Worm (Caenorhabditis elegans) whole organism, L4 larva: ENCODE results near the gene C04E6.8.

ENCODE experiments used
- F10B5.3 ChIP-seq: sonication (generic microtip); optimal IDR thresholded peaks from 2 replicates; lab custom pipeline; 2016; ENCODE audit warnings: mild to moderate bottlenecking, missing genetic modification characterization, missing compliant biosample characterization
- F49E8.2 ChIP-seq: sonication (generic microtip); optimal IDR thresholded peaks from 2 replicates; lab custom pipeline; 2016; ENCODE audit warnings: missing compliant biosample characterization, mild to moderate bottlenecking, missing genetic modification characterization, borderline replicate concordance
- T20F7.1 ChIP-seq: fragments of 200-800 bp; sonication (Bioruptor generic); optimal IDR thresholded peaks from 2 replicates; lab custom pipeline; 2018; ENCODE audit warnings: mild to moderate bottlenecking, missing genetic modification characterization, missing compliant biosample characterization
- Y48G9A.11 ChIP-seq: fragments of 200-800 bp; sonication (Bioruptor generic); IDR thresholded peaks from 2 replicates; pipeline ENCODE4 v1.3.6; 2022; ENCODE audit warnings: missing genetic modification reagents, missing genetic modification characterization, missing compliant biosample characterization
- ZK337.2 ChIP-seq: fragments of 200-800 bp; sonication (Bioruptor generic); IDR thresholded peaks from 2 replicates; pipeline ENCODE4 v1.3.6; 2022; ENCODE audit warnings: missing genetic modification reagents, missing genetic modification characterization, missing compliant biosample characterization
- arid-1 ChIP-seq: fragments of 200-800 bp; sonication (Bioruptor generic); conservative IDR thresholded peaks from 2 replicates; pipeline ENCODE4 v1.3.6; 2022; ENCODE audit warnings: missing genetic modification reagents, missing genetic modification characterization, missing compliant biosample characterization
- attf-4 ChIP-seq: sonication (generic microtip); optimal IDR thresholded peaks from 3 replicates; lab custom pipeline; 2017; ENCODE audit warnings: missing biosample characterization, missing genetic modification characterization
- ceh-20 ChIP-seq: fragments of 200-800 bp; sonication (Bioruptor generic); IDR thresholded peaks from 2 replicates; pipeline ENCODE4 v1.3.6; 2022; ENCODE audit warnings: missing genetic modification reagents, missing genetic modification characterization, missing compliant biosample characterization
- ceh-28 ChIP-seq: fragments of 150-350 bp; optimal IDR thresholded peaks from 2 replicates; lab custom pipeline; 2014; ENCODE audit warnings: missing biosample characterization, missing genetic modification reagents, missing genetic modification characterization
- ceh-32 ChIP-seq: sonication (generic microtip); optimal IDR thresholded peaks from 2 replicates; lab custom pipeline; 2016; ENCODE audit warnings: mild to moderate bottlenecking, missing genetic modification characterization, missing compliant biosample characterization; ENCODE audit not compliant: poor library complexity
- ceh-44 ChIP-seq: fragments of 200-800 bp; sonication (Bioruptor generic); IDR thresholded peaks from 2 replicates; pipeline ENCODE4 v1.3.6; 2022; ENCODE audit warnings: missing genetic modification reagents, missing genetic modification characterization, missing compliant biosample characterization
- ceh-62 ChIP-seq: sonication (generic microtip); optimal IDR thresholded peaks from 2 replicates; lab custom pipeline; 2017; ENCODE audit warnings: missing biosample characterization, missing genetic modification characterization
- ces-1 ChIP-seq: fragments of 150-350 bp; sonication (generic microtip); optimal IDR thresholded peaks from 4 replicates; lab custom pipeline; 2014; ENCODE audit warnings: missing biosample characterization, missing genetic modification reagents, missing genetic modification characterization
- ctbp-1 ChIP-seq: fragments of 200-800 bp; sonication (Bioruptor generic); IDR thresholded peaks from 2 replicates; pipeline ENCODE4 v1.3.6; 2022; ENCODE audit warnings: missing genetic modification reagents, missing genetic modification characterization, missing compliant biosample characterization
- daf-19 ChIP-seq: fragments of 200-800 bp; sonication (Bioruptor generic); conservative IDR thresholded peaks from 2 replicates; pipeline ENCODE4 v1.3.6; 2022; ENCODE audit warnings: missing genetic modification characterization, missing compliant biosample characterization
- dmd-6 ChIP-seq: fragments of 200-800 bp; sonication (Bioruptor generic); IDR thresholded peaks from 2 replicates; pipeline ENCODE4 v1.3.6; 2022; ENCODE audit warnings: missing genetic modification reagents, missing genetic modification characterization, missing compliant biosample characterization
- dmd-9 ChIP-seq: fragments of 200-800 bp; sonication (Bioruptor generic); IDR thresholded peaks from 2 replicates; pipeline ENCODE4 v1.3.6; 2022; ENCODE audit warnings: missing genetic modification reagents, missing genetic modification characterization, missing compliant biosample characterization
- duxl-1 ChIP-seq: sonication (generic microtip); optimal IDR thresholded peaks from 2 replicates; lab custom pipeline; 2016; ENCODE audit warnings: mild to moderate bottlenecking, missing genetic modification characterization, moderate library complexity, missing compliant biosample characterization; ENCODE audit not compliant: poor library complexity
- dve-1 ChIP-seq: sonication (generic microtip); optimal IDR thresholded peaks from 2 replicates; lab custom pipeline; 2017; ENCODE audit warnings: antibody characterized with exemption, mild to moderate bottlenecking, missing genetic modification characterization, missing compliant biosample characterization; ENCODE audit not compliant: insufficient read depth
- egl-27 ChIP-seq: sonication (generic microtip); optimal IDR thresholded peaks from 3 replicates; lab custom pipeline; 2017; ENCODE audit warnings: missing biosample characterization, missing genetic modification reagents, missing genetic modification characterization
- gei-8 ChIP-seq: fragments of 200-800 bp; sonication (Bioruptor generic); optimal IDR thresholded peaks from 2 replicates; lab custom pipeline; 2018; ENCODE audit warnings: mild to moderate bottlenecking, missing genetic modification characterization, missing compliant biosample characterization
- hlh-11 ChIP-seq: fragments of 200-800 bp; sonication (Bioruptor generic); optimal IDR thresholded peaks from 2 replicates; lab custom pipeline; 2018; ENCODE audit warnings: mild to moderate bottlenecking, missing genetic modification characterization, missing compliant biosample characterization
- hmg-1.1 ChIP-seq: fragments of 200-800 bp; sonication (Bioruptor generic); IDR thresholded peaks from 2 replicates; pipeline ENCODE4 v1.3.6; 2022; ENCODE audit warnings: missing genetic modification reagents, missing genetic modification characterization, missing compliant biosample characterization
- jun-1 ChIP-seq: fragments of 150-350 bp; optimal IDR thresholded peaks from 2 replicates; lab custom pipeline; 2014; ENCODE audit warnings: missing biosample characterization, missing genetic modification reagents, missing genetic modification characterization
- lin-1 ChIP-seq: fragments of 200-800 bp; sonication (Bioruptor generic); IDR thresholded peaks from 2 replicates; pipeline ENCODE4 v1.3.6; 2022; ENCODE audit warnings: missing genetic modification reagents, missing genetic modification characterization, missing compliant biosample characterization
- lin-13 ChIP-seq: fragments of 150-350 bp; optimal IDR thresholded peaks from 2 replicates; lab custom pipeline; 2014; ENCODE audit warnings: missing biosample characterization, missing genetic modification reagents, missing genetic modification characterization
- lin-29 ChIP-seq: fragments of 200-800 bp; sonication (Bioruptor generic); IDR thresholded peaks from 2 replicates; pipeline ENCODE4 v1.3.6; 2022; ENCODE audit warnings: missing genetic modification reagents, missing genetic modification characterization, missing compliant biosample characterization
- lir-3 ChIP-seq: sonication (generic microtip); optimal IDR thresholded peaks from 2 replicates; lab custom pipeline; 2016; ENCODE audit warnings: mild to moderate bottlenecking, missing genetic modification characterization, missing compliant biosample characterization
- madf-5 ChIP-seq, 2 experiments: fragments of 200-800 bp; sonication (Bioruptor generic); IDR thresholded peaks; 2 replicates each; pipeline ENCODE4 v1.3.6; 2022; ENCODE audit warnings: missing compliant biosample characterization in 2 of 2, missing genetic modification characterization in 2 of 2
- madf-9 ChIP-seq: fragments of 200-800 bp; sonication (Bioruptor generic); conservative IDR thresholded peaks from 2 replicates; pipeline ENCODE4 v1.3.6; 2022; ENCODE audit warnings: missing genetic modification reagents, missing genetic modification characterization, missing compliant biosample characterization
- mdl-1 ChIP-seq, 2 experiments: fragments of 150-350 bp in 1 of 2; sonication (generic microtip) in 1 of 2; optimal IDR thresholded peaks; 2 replicates each; lab custom pipeline; 2014 to 2017; ENCODE audit warnings: missing biosample characterization in 2 of 2, missing genetic modification characterization in 2 of 2
- mdt-29 ChIP-seq: fragments of 200-800 bp; sonication (Bioruptor generic); IDR thresholded peaks from 2 replicates; pipeline ENCODE4 v1.3.6; 2022; ENCODE audit warnings: missing genetic modification reagents, missing genetic modification characterization, missing compliant biosample characterization
- mep-1 ChIP-seq: fragments of 150-350 bp; sonication (generic microtip); optimal IDR thresholded peaks from 3 replicates; lab custom pipeline; 2014; ENCODE audit warnings: missing biosample characterization, missing genetic modification characterization
- nhr-77 ChIP-seq: fragments of 150-350 bp; optimal IDR thresholded peaks from 2 replicates; lab custom pipeline; 2014; ENCODE audit warnings: missing biosample characterization, missing genetic modification characterization
- php-3 ChIP-seq: fragments of 200-800 bp; sonication (Bioruptor generic); IDR thresholded peaks from 2 replicates; pipeline ENCODE4 v1.3.6; 2022; ENCODE audit warnings: missing genetic modification reagents, missing genetic modification characterization, missing compliant biosample characterization
- pqm-1 ChIP-seq: sonication (generic microtip); optimal IDR thresholded peaks from 2 replicates; lab custom pipeline; 2017; ENCODE audit warnings: missing biosample characterization, missing genetic modification characterization
- saeg-2 ChIP-seq: fragments of 200-800 bp; sonication (Bioruptor generic); IDR thresholded peaks from 2 replicates; pipeline ENCODE4 v1.3.6; 2022; ENCODE audit warnings: missing genetic modification reagents, missing genetic modification characterization, missing compliant biosample characterization
- set-16 ChIP-seq: fragments of 200-800 bp; sonication (Bioruptor generic); IDR thresholded peaks from 2 replicates; pipeline ENCODE4 v1.3.6; 2022; ENCODE audit warnings: missing genetic modification reagents, missing genetic modification characterization, missing compliant biosample characterization
- tra-1 ChIP-seq: fragments of 200-800 bp; sonication (Bioruptor generic); IDR thresholded peaks from 2 replicates; pipeline ENCODE4 v1.3.6; 2022; ENCODE audit warnings: missing genetic modification reagents, missing genetic modification characterization, missing compliant biosample characterization
- unc-39 ChIP-seq: sonication (generic microtip); optimal IDR thresholded peaks from 2 replicates; lab custom pipeline; 2017; ENCODE audit warnings: missing biosample characterization, missing genetic modification characterization
- vab-7 ChIP-seq: fragments of 200-800 bp; sonication (Bioruptor generic); IDR thresholded peaks from 2 replicates; pipeline ENCODE4 v1.3.6; 2022; ENCODE audit warnings: missing genetic modification reagents, missing genetic modification characterization, missing compliant biosample characterization
- zfp-2 ChIP-seq: sonication (generic microtip); optimal IDR thresholded peaks from 2 replicates; lab custom pipeline; 2016; ENCODE audit warnings: mild to moderate bottlenecking, missing genetic modification characterization, missing compliant biosample characterization
- zip-11 ChIP-seq: fragments of 200-800 bp; sonication (Bioruptor generic); IDR thresholded peaks from 2 replicates; pipeline ENCODE4 v1.3.6; 2022; ENCODE audit warnings: missing genetic modification characterization, missing compliant biosample characterization
- zip-2 ChIP-seq: fragments of 150-350 bp; optimal IDR thresholded peaks from 2 replicates; lab custom pipeline; 2014; ENCODE audit warnings: missing biosample characterization, missing genetic modification characterization
- ztf-11 ChIP-seq: fragments of 150-350 bp; optimal IDR thresholded peaks from 2 replicates; lab custom pipeline; 2014; ENCODE audit warnings: missing biosample characterization, missing genetic modification characterization
- ztf-7 ChIP-seq: fragments of 150-350 bp; optimal IDR thresholded peaks from 2 replicates; lab custom pipeline; 2014; ENCODE audit warnings: missing biosample characterization, missing genetic modification characterization

The C04E6.8 gene

ce11 chrV:5844349-5844760 lies 39.3 kb downstream of the C04E6.8 start (continued):
- TF ChIP-seq madf-9 (0 out of 2 replicates have a peak, but pooled peaks have one; percentile 13), duxl-1 (tag; lab: Kevin White, UChicago) (no peak), arid-1 (GFP tag; lab: Robert Waterston, UW) (no peak), gei-8 (GFP tag; lab: Kevin White, UChicago) (no peak), vab-7 (GFP tag; lab: Robert Waterston, UW) (no peak), lin-29 (GFP tag; lab: Robert Waterston, UW) (peak; percentile 66; the same call in 1 of the 2 replicates), madf-5 (GFP tag; IDR thresholded peaks at IDR 0.05; lab: Robert Waterston, UW) (no peak), lin-13 (GFP tag; lab: Kevin White, UChicago) (peak; percentile 14), jun-1 (tag; lab: Kevin White, UChicago) (peak; percentile 30), lir-3 (no peak), mep-1 (tag; lab: Kevin White, UChicago) (peak; percentile 74), lin-1 (peak; percentile 65), ceh-28 (no peak), unc-39 (tag; lab: Kevin White, UChicago) (no peak), ceh-44 (GFP tag; lab: Robert Waterston, UW) (no peak), dve-1 (peak; percentile 86), zip-11 (no peak), T20F7.1 (GFP tag; lab: Kevin White, UChicago) (peak; percentile 59)

ce11 chrV:5843415-5844337 lies 40.0 kb downstream of the C04E6.8 start:
- TF ChIP-seq zfp-2 (no peak), hmg-1.1 (GFP tag; lab: Robert Waterston, UW) (no peak), ceh-44 (GFP tag; lab: Robert Waterston, UW) (no peak), egl-27 (tag; lab: Kevin White, UChicago) (no peak), ceh-32 (tag; lab: Kevin White, UChicago) (no peak), dve-1 (peak; percentile 93), ZK337.2 (GFP tag; lab: Robert Waterston, UW) (no peak), tra-1 (GFP tag; lab: Robert Waterston, UW) (0 out of 2 replicates have a peak, but pooled peaks have one; percentile 7), saeg-2 (0 out of 2 replicates have a peak, but pooled peaks have one; percentile 13), php-3 (GFP tag; lab: Robert Waterston, UW) (peak; percentile 68), nhr-77 (tag; lab: Kevin White, UChicago) (peak; percentile 87), lin-29 (GFP tag; lab: Robert Waterston, UW) (peak; percentile 53; the same call in 1 of the 2 replicates), mep-1 (tag; lab: Kevin White, UChicago) (peak; percentile 64), lin-1 (no peak), gei-8 (GFP tag; lab: Kevin White, UChicago) (no peak), lir-3 (no peak), attf-4 (tag; lab: Kevin White, UChicago) (no peak), set-16 (peak; percentile 95), hlh-11 (tag; lab: Kevin White, UChicago) (peak; percentile 89), ceh-20 (GFP tag; lab: Robert Waterston, UW) (0 out of 2 replicates have a peak, but pooled peaks have one; percentile 42), zip-2 (tag; lab: Kevin White, UChicago) (no peak), ces-1 (GFP tag; lab: Kevin White, UChicago) (no peak), madf-5 (GFP tag; IDR thresholded peaks at IDR 0.05; lab: Robert Waterston, UW) (no peak), dmd-6 (peak; percentile 78), daf-19 (GFP tag; lab: Robert Waterston, UW) (no peak), ceh-62 (tag; lab: Kevin White, UChicago) (no peak), ctbp-1 (GFP tag; lab: Robert Waterston, UW) (no peak), F10B5.3 (tag; lab: Kevin White, UChicago) (no peak), mdt-29 (GFP tag; lab: Robert Waterston, UW) (peak; percentile 79), ztf-7 (tag; lab: Kevin White, UChicago) (no peak), pqm-1 (no peak), Y48G9A.11 (GFP tag; lab: Robert Waterston, UW) (no peak), F49E8.2 (tag; lab: Kevin White, UChicago) (no peak), mdl-1 (tag; optimal IDR thresholded peaks at IDR 0.05; lab: Kevin White, UChicago) (peak; percentile 34 to 74), ztf-11 (tag; lab: Kevin White, UChicago) (no peak), dmd-9 (GFP tag; lab: Robert Waterston, UW) (no peak)
